Fruit fly (Drosophila melanogaster): ENCODE measurements around the gene CG12355.

The CG12355 gene

dm6 chr3L:15531423-15532325, 36.3 kb upstream of the CG12355 start, which contains the start of gene CG43248:
CG43248 (minus strand) TSS chr3L:15531473.
- TF ChIP-seq CG32121 (GFP tag; IDR thresholded peaks at IDR 0.05) (no peak), Pif1B (GFP tag; optimal IDR thresholded peaks at IDR 0.05) (no peak), CG8159 (tag; optimal IDR thresholded peaks at IDR 0.05) (no peak), CG14655 (GFP tag; optimal IDR thresholded peaks at IDR 0.05) (no peak), CG34367 (tag; optimal IDR thresholded peaks at IDR 0.05) (no peak), gl (tag; optimal IDR thresholded peaks at IDR 0.05) (no peak), CG15710 (tag; optimal IDR thresholded peaks at IDR 0.05) (no peak), rn (GFP tag; IDR thresholded peaks at IDR 0.05) (no peak), Snoo (tag; optimal IDR thresholded peaks at IDR 0.05) (no peak), CG12605 (GFP tag; IDR thresholded peaks at IDR 0.05) (no peak), Pif1A (GFP tag; optimal IDR thresholded peaks at IDR 0.05) (no peak), CG10348 (GFP tag; IDR thresholded peaks at IDR 0.05) (no peak), CG8301 (tag; optimal IDR thresholded peaks at IDR 0.05) (no peak), CG4496 (GFP tag; IDR thresholded peaks at IDR 0.05) (no peak), fd96Ca (GFP tag; IDR thresholded peaks at IDR 0.05) (no peak), CG9948 (tag; optimal IDR thresholded peaks at IDR 0.05) (no peak), CG13204 (GFP tag; optimal IDR thresholded peaks at IDR 0.05) (no peak), D1 (tag; optimal IDR thresholded peaks at IDR 0.05) (no peak), EcR (GFP tag; optimal IDR thresholded peaks at IDR 0.05) (no peak), Ets98B (GFP tag; IDR thresholded peaks at IDR 0.05) (no peak)

- TF ChIP-seq CG17806 (tag; optimal IDR thresholded peaks at IDR 0.05) (no peak), EcR (GFP tag; optimal IDR thresholded peaks at IDR 0.05) (peak; percentile 23), CG13204 (GFP tag; optimal IDR thresholded peaks at IDR 0.05) (no peak), gl (tag; optimal IDR thresholded peaks at IDR 0.05) (peak; percentile 30), CG32121 (GFP tag; IDR thresholded peaks at IDR 0.05) (no peak)
These were observed 35.4 kb upstream of the CG12355 start for dm6 chr3L:15530638-15531225.

- no peak for TF ChIP-seq CG15710 (tag; optimal IDR thresholded peaks at IDR 0.05)
- TF ChIP-seq CG17806 (tag; optimal IDR thresholded peaks at IDR 0.05): no peak
- no peak for TF ChIP-seq CG10348 (GFP tag; IDR thresholded peaks at IDR 0.05)
- TF ChIP-seq Ets98B (GFP tag; IDR thresholded peaks at IDR 0.05): no peak
- no peak for TF ChIP-seq CG34367 (tag; optimal IDR thresholded peaks at IDR 0.05)
- TF ChIP-seq gl (tag; optimal IDR thresholded peaks at IDR 0.05): no peak
These were observed 34.7 kb upstream of the CG12355 start for dm6 chr3L:15530071-15530470.

DNA sequence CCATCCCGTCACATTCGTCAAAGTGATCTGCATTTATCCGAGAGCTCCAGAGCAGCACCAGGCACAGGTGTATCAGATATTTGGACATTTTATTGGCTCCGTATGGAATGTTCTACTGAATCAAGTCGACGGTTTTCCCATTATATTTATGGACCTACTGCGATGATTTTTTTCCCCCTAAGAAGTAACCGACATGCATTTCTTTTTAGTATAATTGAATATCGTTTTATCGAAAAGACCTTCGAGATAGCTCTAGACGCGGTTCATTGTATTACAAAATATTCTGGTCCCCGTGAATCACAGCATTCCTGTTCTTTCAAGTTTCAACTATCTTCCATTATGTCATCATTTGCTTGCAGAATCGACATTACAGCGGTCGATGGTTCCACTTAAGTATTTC, 33.8 kb upstream of the CG12355 start, which contains the start of gene obst-H:
Gene obst-H, minus strand, starts transcription at position 101 of the 400 bp plus-strand sequence.
- TF ChIP-seq fd96Ca (GFP tag; IDR thresholded peaks at IDR 0.05) (no peak), CG12605 (GFP tag; IDR thresholded peaks at IDR 0.05) (no peak), Pif1B (GFP tag; optimal IDR thresholded peaks at IDR 0.05) (no peak), CG32121 (GFP tag; IDR thresholded peaks at IDR 0.05) (no peak), CG13204 (GFP tag; optimal IDR thresholded peaks at IDR 0.05) (no peak), EcR (GFP tag; optimal IDR thresholded peaks at IDR 0.05) (no peak), CG8301 (tag; optimal IDR thresholded peaks at IDR 0.05) (no peak), CG10348 (GFP tag; IDR thresholded peaks at IDR 0.05) (no peak), CG34367 (tag; optimal IDR thresholded peaks at IDR 0.05) (no peak)

- no peak for TF ChIP-seq CG13204 (GFP tag; optimal IDR thresholded peaks at IDR 0.05)
- no peak for TF ChIP-seq CG14655 (GFP tag; optimal IDR thresholded peaks at IDR 0.05)
- no peak for TF ChIP-seq CG12605 (GFP tag; IDR thresholded peaks at IDR 0.05)
- no peak for TF ChIP-seq Snoo (tag; optimal IDR thresholded peaks at IDR 0.05)
- TF ChIP-seq CG34367 (tag; optimal IDR thresholded peaks at IDR 0.05): no peak
- no peak for TF ChIP-seq CG8159 (tag; optimal IDR thresholded peaks at IDR 0.05)
- TF ChIP-seq Pif1B (GFP tag; optimal IDR thresholded peaks at IDR 0.05): no peak
- TF ChIP-seq Pif1A (GFP tag; optimal IDR thresholded peaks at IDR 0.05): no peak
- TF ChIP-seq EcR (GFP tag; optimal IDR thresholded peaks at IDR 0.05): no peak
- no peak for TF ChIP-seq rn (GFP tag; IDR thresholded peaks at IDR 0.05)
- no peak for TF ChIP-seq CG32121 (GFP tag; IDR thresholded peaks at IDR 0.05)
- TF ChIP-seq CG17806 (tag; optimal IDR thresholded peaks at IDR 0.05): no peak
- no peak for TF ChIP-seq CG8301 (tag; optimal IDR thresholded peaks at IDR 0.05)
These were observed 32.7 kb upstream of the CG12355 start, which contains the start of gene CG42728 for dm6 chr3L:15528096-15528495. CG42728 (minus strand) TSS chr3L:15528196.

DNA sequence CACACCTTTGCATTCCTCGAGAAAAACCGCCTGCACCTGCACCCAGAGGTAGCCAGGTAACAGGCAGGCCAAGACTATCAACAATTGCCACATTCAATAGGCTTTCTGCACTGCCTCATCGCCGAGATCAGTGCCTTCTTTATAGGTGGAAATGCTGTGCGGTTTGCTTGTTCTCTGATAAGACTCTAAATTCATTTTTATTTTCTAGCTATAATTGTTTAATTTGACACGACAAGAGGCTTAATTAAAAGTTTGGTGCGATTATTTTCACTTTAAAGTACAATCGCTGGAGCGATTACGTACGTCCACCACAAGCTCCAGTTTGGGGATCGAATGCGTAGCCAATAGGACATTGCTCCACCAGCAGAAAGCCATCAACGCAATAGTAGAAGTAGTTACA, 32.1 kb upstream of the CG12355 start, which contains the start of gene CG42729:
Gene CG42729, minus strand, starts transcription at position 101 of the 400 bp plus-strand sequence.
- TF ChIP-seq Pif1A (GFP tag; optimal IDR thresholded peaks at IDR 0.05): no peak
